Worm (Caenorhabditis elegans) whole organism, L4/young adult: ENCODE measurements around the gene ZC239.6.
"Not testable (repeated sequence)": the region's sequence is repeated elsewhere in the genome, so short reads cannot be mapped to it uniquely, and the experiment has no call there.

Experiments
- W03F9.2 ChIP-seq: fragments of 150-350 bp; optimal IDR thresholded peaks from 2 replicates; lab custom pipeline; 2014; ENCODE audit warnings: missing biosample characterization, missing genetic modification characterization
- dao-5 ChIP-seq: sonication (generic microtip); optimal IDR thresholded peaks from 2 replicates; lab custom pipeline; 2016; ENCODE audit warnings: missing genotype, missing genetic modification characterization, moderate library complexity, missing compliant biosample characterization
- him-1 ChIP-seq: sonication (generic microtip); optimal IDR thresholded peaks from 2 replicates; lab custom pipeline; 2016; ENCODE audit warnings: missing genotype, missing genetic modification reagents, missing genetic modification characterization, missing compliant biosample characterization

The ZC239.6 gene

DNA sequence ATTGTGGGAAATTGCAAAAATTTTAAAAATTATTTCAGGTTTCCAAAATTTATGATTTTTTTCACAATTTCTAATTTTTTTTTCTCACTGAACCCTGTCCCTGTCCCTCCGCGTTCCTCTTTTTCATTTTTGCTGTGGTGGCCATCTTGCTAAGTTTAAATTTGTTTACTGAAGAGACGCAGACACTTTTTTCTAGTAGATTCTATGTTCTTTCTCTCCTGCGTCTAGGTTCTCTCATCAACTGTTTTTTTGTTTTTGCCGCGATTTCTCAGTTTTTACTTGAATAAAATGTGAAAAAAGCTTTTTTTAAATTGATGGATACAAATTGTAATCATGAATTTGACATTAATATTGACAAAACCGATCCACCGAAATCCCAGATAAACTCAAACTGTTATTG is at the start of gene ZC239.6:
TSS of gene ZC239.6 (plus strand) at position 381 of the 400 bp plus-strand sequence.
- TF ChIP-seq dao-5 (no peak), him-1 (no peak), W03F9.2 (tag; lab: Kevin White, UChicago) (no peak)

DNA sequence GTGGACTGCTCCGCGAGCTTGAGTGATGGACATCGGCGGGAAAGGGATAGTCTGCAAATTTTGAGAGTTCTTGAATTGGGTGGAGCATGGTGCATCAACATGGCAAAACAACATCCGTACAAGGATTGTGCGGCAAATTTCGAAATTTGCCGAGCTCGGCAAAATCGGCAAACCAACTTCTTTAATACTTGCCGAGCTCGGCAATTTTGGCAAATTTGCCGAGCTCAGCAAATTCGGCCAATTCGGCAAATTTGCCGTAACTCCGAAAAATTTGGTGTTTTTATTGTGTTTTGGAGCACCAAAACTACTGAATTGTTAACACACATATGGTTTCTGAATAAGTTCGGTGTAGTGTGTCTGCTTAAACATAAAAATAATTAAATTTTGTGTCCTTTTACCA is 39.3 kb upstream of the ZC239.6 start, which contains the start of gene fbxc-55:
TSS of gene fbxc-55 (minus strand) at position 101 of the 400 bp plus-strand sequence.
- TF ChIP-seq dao-5 (no peak), W03F9.2 (tag; lab: Kevin White, UChicago) (no peak), him-1 (no peak)

DNA sequence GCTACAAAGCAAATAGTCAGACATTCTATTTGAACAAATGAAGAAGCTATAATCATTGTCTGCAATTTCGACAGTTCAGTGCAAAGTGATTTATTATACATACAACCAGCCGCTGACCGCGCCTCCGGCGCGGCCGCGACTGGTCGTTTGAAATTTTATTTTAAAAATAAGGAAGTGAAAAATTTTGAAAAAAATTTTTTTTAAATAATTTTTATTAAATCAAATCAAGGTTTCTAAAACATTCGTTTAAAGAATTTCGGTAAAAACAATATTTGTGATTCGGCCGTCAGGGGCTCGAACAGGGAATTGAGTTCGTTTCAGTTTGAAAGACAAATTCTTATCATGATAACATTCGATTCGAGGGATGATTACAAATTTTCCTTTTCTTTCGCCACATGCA is 37.3 kb upstream of the ZC239.6 start, which contains the start of gene Y27F2A.10:
TSS of gene Y27F2A.10 (minus strand) at position 101 of the 400 bp plus-strand sequence.
- TF ChIP-seq dao-5 (no peak), W03F9.2 (tag; lab: Kevin White, UChicago) (no peak), him-1 (no peak)

DNA sequence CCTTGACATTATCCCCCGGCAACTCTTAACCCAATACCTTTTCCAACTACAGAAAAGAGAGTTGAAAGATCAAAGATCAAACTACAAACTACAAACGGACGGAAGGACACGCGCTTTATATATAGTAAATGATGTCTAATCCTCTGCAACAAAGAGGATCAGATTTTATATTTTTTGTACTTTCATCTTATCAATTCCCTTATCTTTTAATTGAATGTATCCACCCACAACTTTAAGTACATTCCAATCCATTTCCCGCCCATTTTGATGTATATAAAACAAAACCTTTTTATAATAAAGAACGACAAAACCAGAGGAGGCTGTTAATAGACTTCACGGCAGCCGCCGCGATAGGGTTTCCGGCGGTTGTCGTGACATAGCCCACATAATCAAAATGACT is 31.8 kb upstream of the ZC239.6 start, which contains the start of gene sri-40:
TSS of gene sri-40 (plus strand) at position 301 of the 400 bp plus-strand sequence.
- TF ChIP-seq W03F9.2 (tag; lab: Kevin White, UChicago); dao-5; him-1: not testable (repeated sequence)

DNA sequence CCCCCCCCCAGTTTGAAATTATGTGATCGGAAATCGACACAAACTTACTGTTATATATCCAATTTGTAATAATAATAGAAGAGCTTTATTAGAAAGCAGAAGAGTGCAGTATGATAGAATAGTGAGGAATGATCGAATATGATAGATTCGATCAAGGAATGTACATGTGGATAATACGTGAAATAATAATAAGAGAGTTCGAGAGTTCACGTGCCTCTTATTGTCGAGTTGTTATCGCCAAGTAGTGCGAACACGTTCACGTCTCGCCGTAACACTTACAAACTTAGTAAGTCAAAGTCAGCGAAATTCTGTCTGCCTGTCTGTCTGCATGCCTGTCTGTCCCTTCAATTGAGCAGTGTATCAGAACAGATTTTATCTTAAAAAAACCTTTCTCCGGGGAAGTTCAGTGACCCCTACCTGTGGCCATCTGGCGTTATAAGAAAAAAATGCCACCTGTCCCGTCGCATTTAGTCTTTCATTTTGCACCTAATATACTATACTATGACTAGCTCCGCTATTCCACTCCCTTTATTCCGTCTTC is 26.1 kb upstream of the ZC239.6 start, which contains the start of the genes Y27F2A.6 and Y27F2A.8:
TSS of gene Y27F2A.6 (minus strand) at position 101 of the 541 bp plus-strand sequence.
TSS of gene Y27F2A.8 (plus strand) at position 491 of the 541 bp plus-strand sequence.
- not testable (repeated sequence) for TF ChIP-seq W03F9.2 (tag; lab: Kevin White, UChicago); him-1; dao-5

DNA sequence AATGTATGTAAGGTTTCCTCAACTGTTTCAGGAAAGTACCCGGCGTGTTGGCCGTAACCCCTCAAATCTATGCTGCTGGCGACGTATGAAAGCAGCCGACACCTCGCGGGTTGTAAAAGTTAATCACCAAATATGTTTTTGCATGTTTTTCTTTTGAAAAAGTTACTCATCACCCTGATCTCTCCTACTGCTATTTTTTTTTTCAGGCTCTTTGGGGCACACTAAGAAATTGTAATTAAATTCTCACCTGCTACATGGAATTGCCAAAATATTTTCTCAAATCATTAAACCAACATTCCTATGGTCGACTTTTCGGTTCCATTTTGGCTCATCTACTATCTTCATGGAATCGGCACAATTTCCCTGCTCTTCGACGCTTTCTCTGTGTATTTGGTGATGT is 24.6 kb upstream of the ZC239.6 start, which contains the start of gene sri-78:
TSS of gene sri-78 (plus strand) at position 301 of the 400 bp plus-strand sequence.
- TF ChIP-seq dao-5; him-1; W03F9.2 (tag; lab: Kevin White, UChicago): not testable (repeated sequence)

DNA sequence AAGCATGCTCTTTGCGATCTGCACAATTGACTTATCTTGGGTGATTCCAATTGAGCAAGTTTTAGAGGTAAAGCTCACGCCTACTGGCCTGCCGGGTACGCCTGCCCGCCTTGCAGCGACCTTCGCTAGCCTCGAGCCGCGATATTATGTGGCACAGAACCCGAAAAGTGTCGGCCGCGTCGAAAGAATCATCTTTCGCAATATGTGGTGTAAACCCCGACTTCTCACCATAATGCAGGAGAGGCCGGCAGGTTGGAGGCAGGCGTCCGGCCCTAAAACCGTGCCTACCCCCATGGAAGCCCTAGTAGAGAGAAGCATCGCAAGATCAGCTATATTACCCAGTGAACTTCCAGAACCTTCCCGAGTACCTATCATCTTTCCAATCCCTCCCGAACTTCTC is 23.6 kb upstream of the ZC239.6 start:
- TF ChIP-seq W03F9.2 (tag; lab: Kevin White, UChicago) (no peak), him-1 (no peak), dao-5 (no peak)

DNA sequence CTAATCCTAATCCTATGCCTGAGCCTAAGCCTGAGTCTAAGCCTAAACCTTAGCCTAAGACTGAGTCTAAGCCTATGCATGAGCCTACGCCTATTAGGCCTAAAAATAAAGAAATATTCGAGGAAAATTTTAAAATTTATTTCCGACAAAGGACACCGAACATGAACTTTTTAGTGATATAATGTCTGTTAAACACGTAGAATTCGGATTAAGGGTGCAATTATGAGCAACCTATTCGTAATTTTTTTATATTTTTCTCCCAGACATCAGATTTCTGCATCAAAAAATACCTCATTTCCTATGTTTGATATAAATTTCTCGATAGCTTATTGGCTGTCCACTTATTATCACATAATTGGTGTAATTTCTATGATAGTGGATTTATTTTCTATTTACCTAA is 20.4 kb upstream of the ZC239.6 start, which contains the start of gene Y27F2A.11:
TSS of gene Y27F2A.11 (plus strand) at position 301 of the 400 bp plus-strand sequence.
- TF ChIP-seq him-1; W03F9.2 (tag; lab: Kevin White, UChicago); dao-5: not testable (repeated sequence)

DNA sequence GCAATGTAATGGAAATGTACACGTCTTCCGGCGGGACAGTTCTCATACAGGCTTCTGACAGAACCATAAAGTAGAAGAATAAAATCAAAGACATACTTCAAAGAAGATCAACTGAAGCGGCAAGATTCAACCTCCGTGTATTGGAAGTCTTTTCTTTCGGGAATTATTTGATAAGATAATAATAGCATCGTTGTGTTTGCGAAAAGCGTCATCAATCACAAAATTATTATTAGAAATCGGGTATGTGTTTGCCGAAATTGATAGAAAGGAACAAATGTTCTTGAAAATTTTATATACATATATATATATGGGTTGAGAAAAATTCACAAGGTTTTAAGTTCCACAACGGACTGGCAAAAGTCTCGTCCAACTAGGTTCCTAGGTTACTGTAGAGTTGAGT is 17.9 kb upstream of the ZC239.6 start, which contains the start of gene Y27F2A.9:
TSS of gene Y27F2A.9 (minus strand) at position 101 of the 400 bp plus-strand sequence.
- TF ChIP-seq dao-5; W03F9.2 (tag; lab: Kevin White, UChicago); him-1: not testable (repeated sequence)

DNA sequence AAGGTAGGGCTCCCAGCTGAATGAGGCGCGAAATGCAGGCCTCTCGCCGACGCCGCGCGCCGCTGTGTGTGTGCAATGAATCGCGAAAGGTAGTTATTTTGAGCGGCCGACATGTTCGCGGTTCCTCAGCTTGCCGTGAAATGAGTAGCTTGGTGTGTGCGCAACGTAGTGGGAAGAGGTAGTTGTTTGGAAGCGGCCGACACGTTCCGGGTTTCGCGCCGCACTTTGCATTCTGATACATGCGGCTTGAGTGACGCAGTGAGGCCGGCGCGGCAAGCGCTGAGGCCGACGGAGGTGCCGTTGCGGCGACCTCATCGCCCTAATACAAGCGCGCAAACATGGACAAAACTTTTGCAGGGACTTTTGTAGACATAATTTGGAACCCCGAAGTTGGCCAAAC is 13.7 kb upstream of the ZC239.6 start:
- TF ChIP-seq dao-5 (no peak), him-1 (no peak), W03F9.2 (tag; lab: Kevin White, UChicago) (no peak)

DNA sequence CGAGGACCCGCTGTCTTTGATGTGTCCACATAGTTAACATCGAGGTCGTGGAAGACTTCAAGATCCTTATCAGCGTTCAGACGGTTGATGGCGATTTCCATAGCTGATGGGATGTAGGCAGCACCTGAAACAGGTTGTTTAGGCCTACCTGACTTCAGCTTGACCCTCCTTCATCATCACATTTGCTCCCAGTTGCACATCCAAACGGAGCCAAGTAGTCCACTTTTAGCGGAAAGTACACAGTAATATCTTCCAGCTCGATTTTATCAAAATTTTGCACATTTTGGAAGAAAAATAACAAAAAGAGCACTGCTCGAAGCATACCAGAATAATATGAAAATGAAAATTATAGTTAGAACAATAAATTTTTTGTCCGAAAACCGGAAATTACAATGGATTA is 12.5 kb upstream of the ZC239.6 start, which contains the start of gene gcy-15:
TSS of gene gcy-15 (minus strand) at position 101 of the 400 bp plus-strand sequence.
- TF ChIP-seq him-1 (no peak), W03F9.2 (tag; lab: Kevin White, UChicago) (no peak), dao-5 (no peak)

DNA sequence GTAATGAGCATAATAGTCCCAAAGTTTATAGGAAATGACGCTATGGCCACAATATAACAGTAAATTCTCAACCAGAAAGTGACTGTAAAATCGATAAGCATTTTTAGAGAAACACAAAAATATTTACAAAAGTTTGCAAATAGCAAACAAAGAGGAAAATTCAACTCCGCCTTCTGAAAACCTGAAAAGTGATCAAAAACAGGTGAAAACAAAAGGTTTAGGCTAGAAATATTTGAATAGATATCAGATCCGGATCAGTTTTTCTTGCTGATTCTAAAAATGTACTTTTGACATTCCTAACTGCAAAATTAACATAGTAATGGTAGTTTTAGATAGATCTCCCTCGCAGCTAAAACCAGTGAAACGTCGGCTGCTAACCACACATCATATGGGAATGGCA is 10.4 kb upstream of the ZC239.6 start, which contains the start of gene sri-51:
TSS of gene sri-51 (minus strand) at position 101 of the 400 bp plus-strand sequence.
- no peak for TF ChIP-seq him-1
- no peak for TF ChIP-seq dao-5
- TF ChIP-seq W03F9.2 (tag; lab: Kevin White, UChicago): no peak

DNA sequence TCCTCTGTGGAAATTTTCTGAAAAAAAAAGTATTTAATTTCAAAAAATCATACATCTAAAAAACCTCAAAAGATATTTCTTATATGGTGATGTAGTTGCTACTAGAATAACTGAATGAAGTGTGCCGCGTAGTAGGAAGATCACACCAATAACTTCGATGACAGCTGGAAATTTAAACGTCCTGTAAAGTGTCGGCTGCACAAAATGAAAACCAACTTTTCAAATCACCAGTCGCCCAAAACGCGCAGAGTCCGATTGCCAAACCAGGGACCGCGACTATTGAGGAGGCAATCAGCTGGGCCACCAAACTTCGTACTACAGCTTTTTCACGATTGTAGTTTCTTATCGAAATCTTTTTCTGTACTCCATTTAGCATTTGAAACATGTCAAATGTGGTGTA is 8.2 kb upstream of the ZC239.6 start, which contains the start of gene sri-48:
TSS of gene sri-48 (minus strand) at position 101 of the 400 bp plus-strand sequence.
- TF ChIP-seq him-1; dao-5; W03F9.2 (tag; lab: Kevin White, UChicago): not testable (repeated sequence)

DNA sequence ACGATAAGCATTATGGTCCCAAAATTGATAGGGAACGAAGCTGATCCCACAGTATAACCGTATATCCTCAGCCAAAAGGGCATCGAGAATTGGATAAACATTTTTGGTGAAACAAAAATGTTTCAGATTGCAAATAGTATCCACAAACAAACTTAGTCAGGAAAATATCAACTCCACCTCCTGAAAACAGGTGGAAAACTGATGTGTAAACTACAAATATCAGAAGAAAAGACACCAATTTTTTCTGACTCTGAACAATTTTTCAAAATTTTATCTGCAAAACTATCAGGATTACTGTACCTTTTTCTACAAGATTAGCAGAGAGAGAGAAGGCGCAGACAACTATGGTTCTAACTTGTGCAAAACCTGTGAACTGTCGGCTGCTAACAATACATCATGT is 6.9 kb upstream of the ZC239.6 start, which contains the start of gene sri-53:
TSS of gene sri-53 (minus strand) at position 101 of the 400 bp plus-strand sequence.
- no peak for TF ChIP-seq W03F9.2 (tag; lab: Kevin White, UChicago)
- no peak for TF ChIP-seq dao-5
- TF ChIP-seq him-1: no peak

DNA sequence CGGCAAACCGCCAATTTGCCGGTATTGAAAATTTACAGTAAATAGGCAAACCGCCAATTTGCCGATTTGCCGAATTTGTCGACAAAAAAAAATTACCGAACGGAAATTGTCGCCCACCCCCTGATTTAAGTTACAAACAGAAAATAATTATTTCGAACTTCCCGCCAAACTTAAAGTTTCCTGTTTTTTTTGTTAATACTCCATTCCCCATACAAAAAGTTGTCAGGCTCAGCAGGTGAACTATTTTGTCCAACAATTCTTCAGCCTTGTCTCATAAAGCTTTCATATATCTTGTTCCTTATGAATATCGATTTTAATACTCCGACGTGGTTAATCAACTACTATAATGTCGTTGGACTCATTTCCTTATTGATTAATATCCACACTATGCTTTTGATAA is 6.0 kb upstream of the ZC239.6 start, which contains the start of gene sri-50:
TSS of gene sri-50 (plus strand) at position 301 of the 400 bp plus-strand sequence.
- TF ChIP-seq him-1 (no peak), W03F9.2 (tag; lab: Kevin White, UChicago) (no peak), dao-5 (no peak)
